Worm (Caenorhabditis elegans) whole organism, L4 larva: ENCODE data around the gene C53B7.3.

Source experiments
- F44E2.7 ChIP-seq: fragments of 200-800 bp; sonication (Bioruptor generic); IDR thresholded peaks from 2 replicates; pipeline ENCODE4 v2.1.2; 2022; ENCODE audit warnings: missing genetic modification characterization, missing compliant biosample characterization
- aha-1 ChIP-seq: fragments of 150-350 bp; peaks from one replicate; lab custom pipeline; 2014; ENCODE audit warnings: missing biosample characterization, missing genetic modification characterization
- aly-2 ChIP-seq: sonication (generic microtip); optimal IDR thresholded peaks from 2 replicates; lab custom pipeline; 2018; ENCODE audit warnings: missing biosample characterization, missing genetic modification characterization
- ceh-32 ChIP-seq: sonication (generic microtip); optimal IDR thresholded peaks from 2 replicates; lab custom pipeline; 2016; ENCODE audit warnings: mild to moderate bottlenecking, missing genetic modification characterization, missing compliant biosample characterization; ENCODE audit not compliant: poor library complexity
- dpl-1 ChIP-seq: fragments of 150-350 bp; optimal IDR thresholded peaks from 2 replicates; lab custom pipeline; 2014; ENCODE audit warnings: missing biosample characterization, missing genetic modification reagents, missing genetic modification characterization
- lin-1 ChIP-seq: fragments of 200-800 bp; sonication (Bioruptor generic); IDR thresholded peaks from 2 replicates; pipeline ENCODE4 v1.3.6; 2022; ENCODE audit warnings: missing genetic modification reagents, missing genetic modification characterization, missing compliant biosample characterization
- mep-1 ChIP-seq: fragments of 150-350 bp; sonication (generic microtip); optimal IDR thresholded peaks from 3 replicates; lab custom pipeline; 2014; ENCODE audit warnings: missing biosample characterization, missing genetic modification characterization
- nhr-10 ChIP-seq: fragments of 150-350 bp; optimal IDR thresholded peaks from 2 replicates; lab custom pipeline; 2014; ENCODE audit warnings: missing biosample characterization, missing genetic modification characterization
- nhr-28 ChIP-seq: fragments of 150-350 bp; optimal IDR thresholded peaks from 2 replicates; lab custom pipeline; 2014; ENCODE audit warnings: missing biosample characterization, missing genetic modification characterization
- nhr-76 ChIP-seq: fragments of 150-350 bp; optimal IDR thresholded peaks from 2 replicates; lab custom pipeline; 2014; ENCODE audit warnings: missing biosample characterization, missing genetic modification characterization
- saeg-2 ChIP-seq: fragments of 200-800 bp; sonication (Bioruptor generic); IDR thresholded peaks from 2 replicates; pipeline ENCODE4 v1.3.6; 2022; ENCODE audit warnings: missing genetic modification reagents, missing genetic modification characterization, missing compliant biosample characterization
- sdz-12 ChIP-seq: fragments of 200-800 bp; sonication (Bioruptor generic); optimal IDR thresholded peaks from 2 replicates; lab custom pipeline; 2018; ENCODE audit warnings: mild to moderate bottlenecking, missing genetic modification characterization, missing compliant biosample characterization
- tra-1 ChIP-seq: fragments of 200-800 bp; sonication (Bioruptor generic); IDR thresholded peaks from 2 replicates; pipeline ENCODE4 v1.3.6; 2022; ENCODE audit warnings: missing genetic modification reagents, missing genetic modification characterization, missing compliant biosample characterization

DNA sequence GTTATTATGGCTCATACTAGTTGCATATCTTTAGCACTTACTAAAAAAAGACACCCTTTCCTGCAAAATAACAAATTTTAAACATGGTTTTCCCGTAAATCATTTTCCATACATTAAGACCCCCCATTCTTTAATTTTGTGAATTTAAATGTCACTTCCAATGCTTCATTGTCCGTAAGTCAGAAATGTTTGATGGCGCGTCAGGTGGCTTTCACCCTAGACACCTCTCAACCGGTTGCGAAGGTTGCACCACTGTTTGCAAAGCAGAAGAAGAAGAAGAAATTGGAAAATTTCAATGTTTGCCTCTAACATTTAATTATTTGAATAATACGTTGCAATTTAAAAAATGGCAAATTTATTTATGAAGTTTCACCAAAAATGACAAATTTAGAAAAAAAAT is 43.0 kb upstream of the C53B7.3 start:
- TF ChIP-seq ceh-32 (tag; lab: Kevin White, UChicago): no peak
- TF ChIP-seq nhr-28 (tag; lab: Kevin White, UChicago): no peak
- no peak for TF ChIP-seq mep-1 (tag; lab: Kevin White, UChicago)
- no peak for TF ChIP-seq nhr-76
- TF ChIP-seq sdz-12 (GFP tag; lab: Kevin White, UChicago): no peak
- TF ChIP-seq F44E2.7: no peak
- TF ChIP-seq dpl-1 (GFP tag; lab: Kevin White, UChicago): no peak
- no peak for TF ChIP-seq lin-1 (GFP tag; lab: Robert Waterston, UW)
- no peak for TF ChIP-seq tra-1
- no peak for TF ChIP-seq nhr-10
- no peak for TF ChIP-seq aha-1
- no peak for TF ChIP-seq saeg-2 (GFP tag; lab: Robert Waterston, UW)
- TF ChIP-seq aly-2: no peak
